Worm (Caenorhabditis elegans) whole organism, mixed stage, embryonic: Measurements from ENCODE around the gene R10E11.5.

Experiments
- M03D4.4 ChIP-seq: sonication (generic microtip); optimal IDR thresholded peaks from 2 replicates; lab custom pipeline; 2017; ENCODE audit warnings: mild to moderate bottlenecking, missing genetic modification characterization, missing compliant biosample characterization
- bed-3 ChIP-seq: fragments of 200-800 bp; sonication (Bioruptor generic); optimal IDR thresholded peaks from 3 replicates; lab custom pipeline; 2018; ENCODE audit warnings: mild to moderate bottlenecking, missing genetic modification characterization, moderate library complexity, missing compliant biosample characterization
- blmp-1 ChIP-seq: fragments of 150-350 bp; optimal IDR thresholded peaks from 2 replicates; lab custom pipeline; 2014; ENCODE audit warnings: missing biosample characterization, missing genetic modification characterization
- ceh-39 ChIP-seq: fragments of 150-350 bp; optimal IDR thresholded peaks from 2 replicates; lab custom pipeline; 2014; ENCODE audit warnings: missing biosample characterization, missing genetic modification characterization
- ceh-43 ChIP-seq: fragments of 200-800 bp; sonication (Bioruptor generic); optimal IDR thresholded peaks from 2 replicates; lab custom pipeline; 2018; ENCODE audit warnings: mild to moderate bottlenecking, missing genetic modification characterization, moderate library complexity, missing compliant biosample characterization
- ceh-83 ChIP-seq: fragments of 200-800 bp; sonication (Bioruptor generic); optimal IDR thresholded peaks from 2 replicates; lab custom pipeline; 2018; ENCODE audit warnings: mild to moderate bottlenecking, missing genetic modification characterization, missing compliant biosample characterization
- ces-1 ChIP-seq: fragments of 150-350 bp; optimal IDR thresholded peaks from 2 replicates; lab custom pipeline; 2014; ENCODE audit warnings: missing biosample characterization, missing genetic modification reagents, missing genetic modification characterization
- cnd-1 ChIP-seq: fragments of 200-800 bp; sonication (Bioruptor generic); optimal IDR thresholded peaks from 2 replicates; lab custom pipeline; 2018; ENCODE audit warnings: mild to moderate bottlenecking, missing genetic modification characterization, missing compliant biosample characterization
- drap-1 ChIP-seq: fragments of 200-800 bp; sonication (Bioruptor generic); optimal IDR thresholded peaks from 3 replicates; lab custom pipeline; 2018; ENCODE audit warnings: mild to moderate bottlenecking, missing genetic modification characterization, missing compliant biosample characterization
- elt-1 ChIP-seq: sonication (generic microtip); optimal IDR thresholded peaks from 2 replicates; lab custom pipeline; 2017; ENCODE audit warnings: missing genetic modification characterization, mild to moderate bottlenecking, missing compliant biosample characterization, antibody characterized with exemption, moderate library complexity, borderline replicate concordance; ENCODE audit not compliant: insufficient read depth
- elt-3 ChIP-seq: fragments of 150-350 bp; optimal IDR thresholded peaks from 2 replicates; lab custom pipeline; 2014; ENCODE audit warnings: missing biosample characterization, missing genetic modification characterization
- flh-1 ChIP-seq: fragments of 200-800 bp; sonication (Bioruptor generic); optimal IDR thresholded peaks from 2 replicates; lab custom pipeline; 2018; ENCODE audit warnings: mild to moderate bottlenecking, missing genetic modification characterization, moderate library complexity, missing compliant biosample characterization
- ham-2 ChIP-seq: fragments of 200-800 bp; sonication (Bioruptor generic); optimal IDR thresholded peaks from 2 replicates; lab custom pipeline; 2018; ENCODE audit warnings: mild to moderate bottlenecking, missing genetic modification characterization, missing compliant biosample characterization
- hlh-1 ChIP-seq: fragments of 150-350 bp; optimal IDR thresholded peaks from 2 replicates; lab custom pipeline; 2014; ENCODE audit warnings: missing biosample characterization, missing genetic modification reagents, missing genetic modification characterization
- lin-13 ChIP-seq: fragments of 150-350 bp; optimal IDR thresholded peaks from 2 replicates; lab custom pipeline; 2014; ENCODE audit warnings: missing biosample characterization, missing genetic modification characterization
- lin-32 ChIP-seq: fragments of 200-800 bp; sonication (Bioruptor generic); optimal IDR thresholded peaks from 2 replicates; lab custom pipeline; 2018; ENCODE audit warnings: mild to moderate bottlenecking, missing genetic modification characterization, missing compliant biosample characterization
- lsy-2 ChIP-seq: fragments of 150-350 bp; optimal IDR thresholded peaks from 2 replicates; lab custom pipeline; 2014; ENCODE audit warnings: missing biosample characterization, missing genetic modification characterization
- mab-5 ChIP-seq: fragments of 150-350 bp; optimal IDR thresholded peaks from 2 replicates; lab custom pipeline; 2014; ENCODE audit warnings: missing biosample characterization, missing genetic modification characterization
- mep-1 ChIP-seq: fragments of 150-350 bp; optimal IDR thresholded peaks from 2 replicates; lab custom pipeline; 2017; ENCODE audit warnings: missing biosample characterization, missing genetic modification reagents, missing genetic modification characterization, inconsistent platforms
- mls-2 ChIP-seq: sonication (generic microtip); optimal IDR thresholded peaks from 2 replicates; lab custom pipeline; 2016; ENCODE audit warnings: mild to moderate bottlenecking, missing genetic modification characterization, moderate library complexity, missing compliant biosample characterization
- nhr-12 ChIP-seq: fragments of 150-350 bp; optimal IDR thresholded peaks from 2 replicates; lab custom pipeline; 2014; ENCODE audit warnings: missing biosample characterization, missing genetic modification characterization
- nhr-2 ChIP-seq: fragments of 150-350 bp; optimal IDR thresholded peaks from 2 replicates; lab custom pipeline; 2014; ENCODE audit warnings: missing biosample characterization, missing genetic modification characterization
- nhr-237 ChIP-seq: fragments of 150-350 bp; optimal IDR thresholded peaks from 2 replicates; lab custom pipeline; 2014; ENCODE audit warnings: missing biosample characterization, missing genetic modification characterization
- nhr-28 ChIP-seq: fragments of 150-350 bp; optimal IDR thresholded peaks from 2 replicates; lab custom pipeline; 2014; ENCODE audit warnings: missing biosample characterization, missing genetic modification characterization
- nhr-76 ChIP-seq: sonication (generic microtip); optimal IDR thresholded peaks from 2 replicates; lab custom pipeline; 2017; ENCODE audit warnings: missing biosample characterization, missing genetic modification characterization
- pha-4 ChIP-seq: fragments of 150-350 bp; optimal IDR thresholded peaks from 2 replicates; lab custom pipeline; 2018; ENCODE audit warnings: missing biosample characterization, missing genetic modification reagents, missing genetic modification characterization
- sem-2 ChIP-seq: fragments of 200-800 bp; sonication (Bioruptor generic); optimal IDR thresholded peaks from 2 replicates; lab custom pipeline; 2018; ENCODE audit warnings: mild to moderate bottlenecking, missing genetic modification characterization, missing compliant biosample characterization
- snpc-4 ChIP-seq: fragments of 150-350 bp; optimal IDR thresholded peaks from 2 replicates; lab custom pipeline; 2014; ENCODE audit warnings: missing biosample characterization, missing genetic modification characterization
- sptf-1 ChIP-seq: sonication (generic microtip); optimal IDR thresholded peaks from 2 replicates; lab custom pipeline; 2017; ENCODE audit warnings: mild to moderate bottlenecking, missing genetic modification characterization, moderate library complexity, missing compliant biosample characterization
- tbx-8 ChIP-seq: fragments of 200-800 bp; sonication (Bioruptor generic); optimal IDR thresholded peaks from 2 replicates; lab custom pipeline; 2018; ENCODE audit warnings: mild to moderate bottlenecking, missing genetic modification characterization, moderate library complexity, missing compliant biosample characterization
- unc-120 ChIP-seq: sonication (generic microtip); optimal IDR thresholded peaks from 2 replicates; lab custom pipeline; 2017; ENCODE audit warnings: missing genetic modification characterization, missing compliant biosample characterization; ENCODE audit not compliant: poor library complexity, severe bottlenecking
- unc-39 ChIP-seq: fragments of 150-350 bp; optimal IDR thresholded peaks from 2 replicates; lab custom pipeline; 2014; ENCODE audit warnings: missing biosample characterization, missing genetic modification characterization
- unc-62 ChIP-seq: fragments of 150-350 bp; optimal IDR thresholded peaks from 2 replicates; lab custom pipeline; 2014; ENCODE audit warnings: missing biosample characterization, missing genetic modification reagents, missing genetic modification characterization
- zip-8 ChIP-seq: fragments of 150-350 bp; optimal IDR thresholded peaks from 2 replicates; lab custom pipeline; 2014; ENCODE audit warnings: missing biosample characterization, missing genetic modification characterization
- ztf-11 ChIP-seq: fragments of 150-350 bp; optimal IDR thresholded peaks from 2 replicates; lab custom pipeline; 2014; ENCODE audit warnings: missing biosample characterization, missing genetic modification characterization

R10E11.5 gene

ce11 chrIII:9818763-9819162 lies 29.3 kb upstream of the R10E11.5 start, which contains the start of gene panl-3:
Gene panl-3, plus strand, starts transcription at chrIII:9819056.
- no peak for TF ChIP-seq unc-62 (GFP tag; lab: Kevin White, UChicago)
- peak; percentile 37 for TF ChIP-seq sptf-1
- peak; percentile 23 for TF ChIP-seq pha-4 (tag; lab: Kevin White, UChicago)
- peak; percentile 4 for TF ChIP-seq lsy-2
- no peak for TF ChIP-seq lin-32 (GFP tag; lab: Kevin White, UChicago)
- TF ChIP-seq lin-13 = peak; percentile 14
- no peak for TF ChIP-seq mab-5
- no peak for TF ChIP-seq unc-120
- TF ChIP-seq mep-1 = peak; percentile 49
- TF ChIP-seq cnd-1 (tag; lab: Kevin White, UChicago) = peak; percentile 46

ce11 chrIII:9817894-9818293 lies 28.4 kb upstream of the R10E11.5 start:
- TF ChIP-seq ztf-11 (tag; lab: Kevin White, UChicago) (no peak), blmp-1 (no peak), lsy-2 (peak; percentile 81)
- TF ChIP-seq, all 35 proteins: peak for 1

- TF ChIP-seq ceh-43 (GFP tag; lab: Kevin White, UChicago) = no peak
- TF ChIP-seq lin-32 (GFP tag; lab: Kevin White, UChicago) = peak; percentile 16
- TF ChIP-seq sem-2 (GFP tag; lab: Kevin White, UChicago) = no peak
- TF ChIP-seq mab-5 = no peak
- TF ChIP-seq ces-1 (GFP tag; lab: Kevin White, UChicago) = peak; percentile 4
- TF ChIP-seq ceh-83 (GFP tag; lab: Kevin White, UChicago) = no peak
- no peak for TF ChIP-seq lsy-2
- peak; percentile 8 for TF ChIP-seq mep-1
- no peak for TF ChIP-seq drap-1
- TF ChIP-seq nhr-237 = no peak
- no peak for TF ChIP-seq snpc-4
- TF ChIP-seq bed-3 (GFP tag; lab: Kevin White, UChicago) = no peak
- peak; percentile 73 for TF ChIP-seq mls-2 (tag; lab: Kevin White, UChicago)
- TF ChIP-seq cnd-1 (tag; lab: Kevin White, UChicago) = peak; percentile 67
- no peak for TF ChIP-seq hlh-1
- TF ChIP-seq blmp-1 = no peak
- no peak for TF ChIP-seq ceh-39 (tag; lab: Kevin White, UChicago)
- peak; percentile 30 for TF ChIP-seq unc-120
- no peak for TF ChIP-seq lin-13
- no peak for TF ChIP-seq unc-39 (tag; lab: Kevin White, UChicago)
- no peak for TF ChIP-seq elt-1 (tag; lab: Kevin White, UChicago)
- TF ChIP-seq flh-1 (GFP tag; lab: Kevin White, UChicago) = no peak
- peak; percentile 84 for TF ChIP-seq nhr-2 (tag; lab: Kevin White, UChicago)
- TF ChIP-seq tbx-8 (GFP tag; lab: Kevin White, UChicago) = no peak
- no peak for TF ChIP-seq M03D4.4
- TF ChIP-seq nhr-76 = no peak
- TF ChIP-seq zip-8 (tag; lab: Kevin White, UChicago) = no peak
- TF ChIP-seq ham-2 (GFP tag; lab: Kevin White, UChicago) = peak; percentile 34
- TF ChIP-seq pha-4 (tag; lab: Kevin White, UChicago) = no peak
- peak; percentile 38 for TF ChIP-seq unc-62 (GFP tag; lab: Kevin White, UChicago)
- TF ChIP-seq nhr-12 (tag; lab: Kevin White, UChicago) = no peak
- TF ChIP-seq nhr-28 (tag; lab: Kevin White, UChicago) = no peak
- TF ChIP-seq elt-3 (tag; lab: Kevin White, UChicago) = no peak
- TF ChIP-seq ztf-11 (tag; lab: Kevin White, UChicago) = no peak
- TF ChIP-seq sptf-1 = peak; percentile 29
These were observed 27.7 kb upstream of the R10E11.5 start, which contains the start of gene cnx-1 for ce11 chrIII:9817087-9817612. Gene cnx-1, minus strand, starts transcription at chrIII:9817137.

DNA sequence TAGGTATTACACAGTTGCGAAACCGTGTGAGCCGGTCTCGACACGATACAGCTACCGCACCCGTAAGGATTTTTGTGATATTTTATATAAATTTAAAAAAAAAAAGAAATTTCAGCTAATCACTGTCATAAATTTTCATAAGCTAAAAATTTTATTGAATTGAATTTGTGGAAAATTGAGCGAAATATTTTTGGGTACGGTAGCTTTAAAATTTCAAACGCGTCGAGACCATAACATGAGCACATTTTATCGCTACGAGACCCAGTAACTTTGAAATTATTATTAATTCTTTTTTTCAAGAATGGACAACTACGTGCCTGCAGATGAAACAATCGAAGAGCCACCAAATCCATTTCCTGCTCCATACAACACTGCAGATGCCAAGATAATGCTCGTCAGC lies 23.7 kb upstream of the R10E11.5 start, which contains the start of gene ZK632.14:
TSS of gene ZK632.14 (plus strand) at position 301 of the 400 bp plus-strand sequence.
- no peak for TF ChIP-seq unc-62 (GFP tag; lab: Kevin White, UChicago)
- TF ChIP-seq bed-3 (GFP tag; lab: Kevin White, UChicago) = no peak
- TF ChIP-seq nhr-12 (tag; lab: Kevin White, UChicago) = no peak
- TF ChIP-seq unc-39 (tag; lab: Kevin White, UChicago) = no peak
- no peak for TF ChIP-seq nhr-76
- TF ChIP-seq nhr-237 = no peak
- no peak for TF ChIP-seq ceh-43 (GFP tag; lab: Kevin White, UChicago)
- no peak for TF ChIP-seq ceh-39 (tag; lab: Kevin White, UChicago)
- TF ChIP-seq blmp-1 = no peak
- no peak for TF ChIP-seq unc-120
- TF ChIP-seq cnd-1 (tag; lab: Kevin White, UChicago) = no peak
- no peak for TF ChIP-seq snpc-4
- no peak for TF ChIP-seq sem-2 (GFP tag; lab: Kevin White, UChicago)
- no peak for TF ChIP-seq ham-2 (GFP tag; lab: Kevin White, UChicago)
- no peak for TF ChIP-seq zip-8 (tag; lab: Kevin White, UChicago)
- no peak for TF ChIP-seq mep-1
